Worm (Caenorhabditis elegans) whole organism, L3 larva: ENCODE data around the gene bus-1.

Source experiments
- R02D3.7 ChIP-seq: fragments of 150-350 bp; optimal IDR thresholded peaks from 2 replicates; lab custom pipeline; 2014; ENCODE audit warnings: missing biosample characterization, missing genetic modification characterization
- aly-2 ChIP-seq: fragments of 150-350 bp; optimal IDR thresholded peaks from 2 replicates; lab custom pipeline; 2014; ENCODE audit warnings: missing biosample characterization, missing genetic modification characterization
- ama-1 ChIP-seq: fragments of 150-350 bp; optimal IDR thresholded peaks from 2 replicates; lab custom pipeline; 2018
- ceh-16 ChIP-seq: sonication (generic microtip); optimal IDR thresholded peaks from 2 replicates; lab custom pipeline; 2017; ENCODE audit warnings: missing biosample characterization, missing genetic modification characterization
- ceh-28 ChIP-seq: fragments of 150-350 bp; optimal IDR thresholded peaks from 2 replicates; lab custom pipeline; 2014; ENCODE audit warnings: missing biosample characterization, missing genetic modification reagents, missing genetic modification characterization
- ceh-82 ChIP-seq: fragments of 150-350 bp; optimal IDR thresholded peaks from 2 replicates; lab custom pipeline; 2014; ENCODE audit warnings: missing biosample characterization, missing genetic modification characterization
- daf-12 ChIP-seq: fragments of 150-350 bp; optimal IDR thresholded peaks from 2 replicates; lab custom pipeline; 2014; ENCODE audit warnings: missing biosample characterization, missing genetic modification reagents, missing genetic modification characterization
- egl-5 ChIP-seq: fragments of 150-350 bp; optimal IDR thresholded peaks from 2 replicates; lab custom pipeline; 2017; ENCODE audit warnings: missing biosample characterization, missing genetic modification reagents, missing genetic modification characterization, inconsistent platforms
- elt-1 ChIP-seq: fragments of 150-350 bp; optimal IDR thresholded peaks from 2 replicates; lab custom pipeline; 2014; ENCODE audit warnings: missing biosample characterization, missing genetic modification characterization
- elt-3 ChIP-seq, 3 experiments: fragments of 150-350 bp in 1 of 3; sonication (generic microtip) in 2 of 3; optimal IDR thresholded peaks; 2 replicates in 2 of 3; 4 replicates in 1 of 3; lab custom pipeline; 2014 to 2017; ENCODE audit warnings: missing biosample characterization in 3 of 3, missing genetic modification characterization in 3 of 3
- fkh-10 ChIP-seq: sonication (generic microtip); optimal IDR thresholded peaks from 2 replicates; lab custom pipeline; 2017; ENCODE audit warnings: missing biosample characterization, missing genetic modification reagents, missing genetic modification characterization
- fkh-2 ChIP-seq: fragments of 150-350 bp; optimal IDR thresholded peaks from 2 replicates; lab custom pipeline; 2014; ENCODE audit warnings: missing biosample characterization, missing genetic modification reagents, missing genetic modification characterization
- hmg-11 ChIP-seq: sonication (generic microtip); optimal IDR thresholded peaks from 2 replicates; lab custom pipeline; 2016; ENCODE audit warnings: missing genetic modification characterization, missing compliant biosample characterization
- jun-1 ChIP-seq: fragments of 150-350 bp; optimal IDR thresholded peaks from 2 replicates; lab custom pipeline; 2014; ENCODE audit warnings: missing biosample characterization, missing genetic modification reagents, missing genetic modification characterization
- lin-39 ChIP-seq: fragments of 150-350 bp; optimal IDR thresholded peaks from 2 replicates; lab custom pipeline; 2018; ENCODE audit warnings: missing biosample characterization, missing genetic modification reagents, missing genetic modification characterization
- lsy-12 ChIP-seq: sonication (generic microtip); optimal IDR thresholded peaks from 2 replicates; lab custom pipeline; 2016; ENCODE audit warnings: mild to moderate bottlenecking, missing genetic modification characterization, missing compliant biosample characterization
- mdl-1 ChIP-seq: fragments of 150-350 bp; optimal IDR thresholded peaks from 2 replicates; lab custom pipeline; 2014; ENCODE audit warnings: missing biosample characterization, missing genetic modification characterization
- mml-1 ChIP-seq: fragments of 150-350 bp; sonication (generic microtip); optimal IDR thresholded peaks from 3 replicates; lab custom pipeline; 2014; ENCODE audit warnings: missing biosample characterization, missing genetic modification characterization
- nfya-1 ChIP-seq: sonication (generic microtip); optimal IDR thresholded peaks from 2 replicates; lab custom pipeline; 2017; ENCODE audit warnings: missing genetic modification characterization, mild to moderate bottlenecking, missing compliant biosample characterization, antibody characterized with exemption, moderate library complexity; ENCODE audit not compliant: insufficient read depth
- nhr-11 ChIP-seq: fragments of 150-350 bp; optimal IDR thresholded peaks from 2 replicates; lab custom pipeline; 2014; ENCODE audit warnings: missing biosample characterization, missing genetic modification characterization
- nhr-12 ChIP-seq: fragments of 150-350 bp; optimal IDR thresholded peaks from 2 replicates; lab custom pipeline; 2014; ENCODE audit warnings: missing biosample characterization, missing genetic modification characterization
- nhr-23 ChIP-seq: fragments of 150-350 bp; optimal IDR thresholded peaks from 2 replicates; lab custom pipeline; 2014; ENCODE audit warnings: missing biosample characterization, missing genetic modification reagents, missing genetic modification characterization
- nhr-237 ChIP-seq: fragments of 150-350 bp; optimal IDR thresholded peaks from 2 replicates; lab custom pipeline; 2014; ENCODE audit warnings: missing biosample characterization, missing genetic modification characterization
- nhr-25 ChIP-seq: sonication (generic microtip); optimal IDR thresholded peaks from 2 replicates; lab custom pipeline; 2017; ENCODE audit warnings: missing biosample characterization, missing genetic modification characterization
- nhr-43 ChIP-seq: sonication (generic microtip); optimal IDR thresholded peaks from 2 replicates; lab custom pipeline; 2016; ENCODE audit warnings: mild to moderate bottlenecking, missing genetic modification characterization, missing compliant biosample characterization; ENCODE audit not compliant: poor library complexity, severe bottlenecking
- nhr-77 ChIP-seq: fragments of 150-350 bp; optimal IDR thresholded peaks from 2 replicates; lab custom pipeline; 2014; ENCODE audit warnings: missing biosample characterization, missing genetic modification characterization
- pqm-1 ChIP-seq: fragments of 150-350 bp; optimal IDR thresholded peaks from 2 replicates; lab custom pipeline; 2017; ENCODE audit warnings: missing biosample characterization, missing genetic modification characterization, inconsistent platforms
- snpc-4 ChIP-seq: fragments of 150-350 bp; optimal IDR thresholded peaks from 2 replicates; lab custom pipeline; 2014; ENCODE audit warnings: missing biosample characterization, missing genetic modification characterization
- tbx-2 ChIP-seq: sonication (generic microtip); optimal IDR thresholded peaks from 2 replicates; lab custom pipeline; 2016; ENCODE audit warnings: mild to moderate bottlenecking, missing genetic modification characterization, missing compliant biosample characterization
- unc-39 ChIP-seq: sonication (generic microtip); optimal IDR thresholded peaks from 4 replicates; lab custom pipeline; 2017; ENCODE audit warnings: missing biosample characterization, missing genetic modification characterization
- zag-1 ChIP-seq: fragments of 150-350 bp; optimal IDR thresholded peaks from 2 replicates; lab custom pipeline; 2014; ENCODE audit warnings: missing biosample characterization, missing genetic modification characterization
- ztf-11 ChIP-seq: fragments of 150-350 bp; optimal IDR thresholded peaks from 2 replicates; lab custom pipeline; 2014; ENCODE audit warnings: missing biosample characterization, missing genetic modification characterization
- ztf-4 ChIP-seq: fragments of 150-350 bp; optimal IDR thresholded peaks from 2 replicates; lab custom pipeline; 2014; ENCODE audit warnings: missing biosample characterization, missing genetic modification characterization

bus-1 gene

DNA sequence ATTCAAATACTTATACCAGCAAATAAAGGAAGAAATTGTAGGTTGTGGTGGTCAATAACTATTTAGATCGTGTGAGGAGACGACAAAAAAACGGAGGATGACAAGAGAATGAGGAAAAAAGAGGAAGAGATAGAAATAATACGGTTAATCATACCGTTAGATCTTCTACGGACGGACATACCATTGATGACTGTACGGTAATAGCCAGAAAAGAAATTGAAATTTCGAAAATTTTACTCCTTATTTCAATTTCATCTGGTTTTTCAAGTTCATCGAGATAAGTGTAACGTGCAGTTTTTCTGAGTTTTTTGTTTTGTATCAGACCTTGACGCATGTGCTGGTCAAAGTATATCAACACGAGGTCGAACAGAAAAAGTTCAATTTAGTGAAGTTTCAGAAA, 41.3 kb upstream of the bus-1 start:
- TF ChIP-seq ama-1 = no peak
- no peak for TF ChIP-seq mml-1 (tag; lab: Kevin White, UChicago)
- no peak for TF ChIP-seq nhr-11 (tag; lab: Kevin White, UChicago)
- no peak for TF ChIP-seq ceh-82 (tag; lab: Kevin White, UChicago)
- no peak for TF ChIP-seq aly-2 (tag; lab: Kevin White, UChicago)
- TF ChIP-seq snpc-4 (tag; lab: Kevin White, UChicago) = no peak
- no peak for TF ChIP-seq jun-1 (tag; lab: Kevin White, UChicago)
- peak; percentile 87 for TF ChIP-seq elt-1 (tag; lab: Kevin White, UChicago)
- TF ChIP-seq, all 47 proteins: peak for 1

DNA sequence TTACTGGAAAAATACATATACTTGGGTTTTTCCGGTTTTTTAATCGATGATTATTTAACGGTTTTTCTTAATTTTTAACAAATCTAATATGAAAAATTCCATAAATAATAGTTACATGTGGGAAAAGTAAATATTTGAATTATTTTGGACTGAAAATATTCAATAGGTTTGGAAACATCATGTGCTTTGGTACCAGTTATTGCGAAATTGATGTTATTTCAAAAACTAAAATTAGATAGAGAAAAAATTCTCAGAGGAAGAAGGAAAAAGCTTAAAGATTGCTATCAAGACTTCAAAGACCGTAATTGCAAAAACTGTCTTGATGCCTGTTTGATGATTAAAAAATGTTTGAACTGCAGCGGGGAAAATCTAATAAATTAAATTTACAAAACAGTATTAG, 40.4 kb upstream of the bus-1 start:
- TF ChIP-seq aly-2 (tag; lab: Kevin White, UChicago) = no peak
- TF ChIP-seq nhr-12 (tag; lab: Kevin White, UChicago) = no peak
- TF ChIP-seq lsy-12 (tag; lab: Kevin White, UChicago) = no peak
- no peak for TF ChIP-seq nhr-11 (tag; lab: Kevin White, UChicago)
- TF ChIP-seq ceh-16 (tag; lab: Kevin White, UChicago) = no peak
- no peak for TF ChIP-seq lin-39 (tag; lab: Kevin White, UChicago)
- no peak for TF ChIP-seq R02D3.7 (tag; lab: Kevin White, UChicago)
- no peak for TF ChIP-seq elt-3 (tag; optimal IDR thresholded peaks at IDR 0.05; lab: Kevin White, UChicago)
- no peak for TF ChIP-seq fkh-2
- no peak for TF ChIP-seq pqm-1 (tag; lab: Kevin White, UChicago)
- no peak for TF ChIP-seq mdl-1 (tag; lab: Kevin White, UChicago)
- TF ChIP-seq ztf-4 (tag; lab: Kevin White, UChicago) = no peak
- no peak for TF ChIP-seq tbx-2
- no peak for TF ChIP-seq daf-12
- TF ChIP-seq nhr-77 (tag; lab: Kevin White, UChicago) = no peak
- no peak for TF ChIP-seq nfya-1 (tag; lab: Kevin White, UChicago)
- no peak for TF ChIP-seq nhr-237
- TF ChIP-seq nhr-25 (tag; lab: Kevin White, UChicago) = no peak
- no peak for TF ChIP-seq snpc-4 (tag; lab: Kevin White, UChicago)
- TF ChIP-seq, all 47 proteins: peak for 0

DNA sequence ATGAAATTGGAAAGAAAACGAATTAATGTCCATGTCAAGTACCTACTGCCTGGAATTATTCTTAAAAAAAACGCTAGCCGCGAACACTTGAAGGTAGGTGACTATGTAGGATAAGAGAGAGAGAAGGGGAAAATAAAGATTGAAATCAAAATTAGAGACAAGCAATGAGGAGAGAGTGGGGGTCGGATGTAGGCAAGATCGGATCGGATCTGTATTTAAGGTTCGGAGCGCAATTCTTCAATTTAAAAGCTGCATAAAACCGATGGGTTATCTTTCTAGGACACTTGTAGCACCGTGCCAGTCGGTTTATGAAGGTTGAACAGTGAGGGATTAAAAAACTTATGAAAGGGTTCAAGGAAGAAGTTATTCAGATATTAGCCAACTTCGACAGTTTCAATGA, 38.5 kb upstream of the bus-1 start:
- TF ChIP-seq unc-39 (tag; lab: Kevin White, UChicago) (no peak), nhr-23 (tag; lab: Kevin White, UChicago) (peak; percentile 32)

DNA sequence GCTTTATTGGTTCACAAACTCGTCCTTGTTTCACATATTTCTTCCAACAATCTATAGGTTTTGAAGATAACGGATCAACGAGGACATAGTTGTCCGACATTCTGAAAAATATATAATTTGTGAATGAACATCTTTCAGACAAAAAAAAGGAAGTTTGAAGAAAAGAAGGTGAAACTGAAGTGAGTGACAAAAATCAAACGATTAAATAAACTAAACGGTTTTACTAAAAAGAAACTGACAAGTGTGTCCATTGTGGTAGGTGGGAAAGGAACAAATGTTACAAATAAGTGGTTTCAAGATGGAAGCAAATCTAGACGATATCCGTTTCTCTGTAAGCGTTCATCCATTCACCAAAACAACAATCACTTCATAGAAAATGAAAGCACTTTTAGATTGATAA, 37.7 kb upstream of the bus-1 start, which contains the start of gene C25E10.12:
Gene C25E10.12 (minus strand): TSS at position 101 of the 400 bp plus-strand sequence.
- TF ChIP-seq pqm-1 (tag; lab: Kevin White, UChicago) = no peak
- no peak for TF ChIP-seq egl-5
- TF ChIP-seq lsy-12 (tag; lab: Kevin White, UChicago) = no peak
- no peak for TF ChIP-seq jun-1 (tag; lab: Kevin White, UChicago)
- TF ChIP-seq nhr-23 (tag; lab: Kevin White, UChicago) = no peak
- TF ChIP-seq mdl-1 (tag; lab: Kevin White, UChicago) = no peak
- no peak for TF ChIP-seq hmg-11 (tag; lab: Kevin White, UChicago)

DNA sequence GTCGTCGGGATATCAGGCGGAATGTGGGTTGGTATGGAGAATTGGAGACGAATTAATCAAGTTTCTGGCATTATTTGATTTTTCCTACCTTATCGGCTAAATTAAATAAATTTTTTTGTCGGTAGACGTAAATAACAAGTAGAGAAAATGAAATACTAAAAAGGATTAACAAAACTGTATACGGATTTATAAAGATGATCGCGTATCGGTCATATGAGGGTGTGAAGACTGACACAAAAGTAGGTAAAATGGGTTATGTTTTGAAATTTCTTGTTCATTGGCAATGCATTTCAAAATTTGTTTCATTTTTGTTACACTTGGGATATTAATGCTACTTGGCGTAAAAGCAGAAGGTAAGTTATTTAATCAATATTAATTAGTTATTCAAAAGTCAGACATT, 34.9 kb upstream of the bus-1 start, which contains the start of the genes C25E10.16 and C25E10.13:
Gene C25E10.16 (minus strand): TSS at position 101 of the 400 bp plus-strand sequence.
Gene C25E10.13 (plus strand): TSS at position 256 of the 400 bp plus-strand sequence.
- TF ChIP-seq ceh-28 (tag; lab: Kevin White, UChicago) (no peak), fkh-2 (no peak), elt-1 (tag; lab: Kevin White, UChicago) (no peak), nhr-25 (tag; lab: Kevin White, UChicago) (no peak), daf-12 (no peak), ztf-11 (tag; lab: Kevin White, UChicago) (no peak), nhr-43 (no peak), jun-1 (tag; lab: Kevin White, UChicago) (no peak), zag-1 (tag; lab: Kevin White, UChicago) (no peak), nhr-77 (tag; lab: Kevin White, UChicago) (no peak), ama-1 (no peak), mdl-1 (tag; lab: Kevin White, UChicago) (no peak), unc-39 (tag; lab: Kevin White, UChicago) (no peak), elt-3 (tag; optimal IDR thresholded peaks at IDR 0.05; lab: Kevin White, UChicago) (no peak), fkh-10 (GFP tag; lab: Kevin White, UChicago) (no peak)
- TF ChIP-seq, all 47 proteins: peak for 0
